Worm (Caenorhabditis elegans) whole organism, mixed stage, embryonic: ENCODE results near the gene str-108.

Source experiments
- M03D4.4 ChIP-seq: sonication (generic microtip); optimal IDR thresholded peaks from 2 replicates; lab custom pipeline; 2017; ENCODE audit warnings: mild to moderate bottlenecking, missing genetic modification characterization, missing compliant biosample characterization
- lin-13 ChIP-seq: fragments of 150-350 bp; optimal IDR thresholded peaks from 2 replicates; lab custom pipeline; 2014; ENCODE audit warnings: missing biosample characterization, missing genetic modification characterization
- mep-1 ChIP-seq: fragments of 150-350 bp; optimal IDR thresholded peaks from 2 replicates; lab custom pipeline; 2017; ENCODE audit warnings: missing biosample characterization, missing genetic modification reagents, missing genetic modification characterization, inconsistent platforms
- nhr-28 ChIP-seq: fragments of 150-350 bp; optimal IDR thresholded peaks from 2 replicates; lab custom pipeline; 2014; ENCODE audit warnings: missing biosample characterization, missing genetic modification characterization
- snpc-4 ChIP-seq: fragments of 150-350 bp; optimal IDR thresholded peaks from 2 replicates; lab custom pipeline; 2014; ENCODE audit warnings: missing biosample characterization, missing genetic modification characterization
- unc-39 ChIP-seq: fragments of 150-350 bp; optimal IDR thresholded peaks from 2 replicates; lab custom pipeline; 2014; ENCODE audit warnings: missing biosample characterization, missing genetic modification characterization
- unc-62 ChIP-seq: fragments of 150-350 bp; optimal IDR thresholded peaks from 2 replicates; lab custom pipeline; 2014; ENCODE audit warnings: missing biosample characterization, missing genetic modification reagents, missing genetic modification characterization
- zip-8 ChIP-seq: fragments of 150-350 bp; optimal IDR thresholded peaks from 2 replicates; lab custom pipeline; 2014; ENCODE audit warnings: missing biosample characterization, missing genetic modification characterization

- TF ChIP-seq M03D4.4 (tag; lab: Kevin White, UChicago) (no peak), nhr-28 (no peak), snpc-4 (tag; lab: Kevin White, UChicago) (no peak), unc-62 (no peak), unc-39 (tag; lab: Kevin White, UChicago) (no peak), mep-1 (no peak), zip-8 (no peak), lin-13 (tag; lab: Kevin White, UChicago) (no peak)
Measured at ce11 chrV:16183357-16183756, 17.3 kb downstream of the str-108 start, which contains the start of gene srz-14.
